Worm (Caenorhabditis elegans) whole organism, midembryonic: Measurements from ENCODE around the gene C01G12.9.

ENCODE experiments used
- T22C8.4 ChIP-seq: fragments of 200-800 bp; sonication (Bioruptor generic); IDR thresholded peaks from 2 replicates; pipeline ENCODE4 v1.3.6; 2022; ENCODE audit warnings: missing genetic modification characterization, missing compliant biosample characterization
- flt-1 ChIP-seq: fragments of 200-800 bp; sonication (Bioruptor generic); IDR thresholded peaks from 2 replicates; pipeline ENCODE4 v1.3.6; 2022; ENCODE audit warnings: missing genetic modification characterization, missing compliant biosample characterization
- med-1 ChIP-seq: sonication (generic microtip); optimal IDR thresholded peaks from 2 replicates; lab custom pipeline; 2017; ENCODE audit warnings: missing genetic modification characterization, mild to moderate bottlenecking, missing compliant biosample characterization, antibody characterized with exemption, missing genetic modification reagents; ENCODE audit not compliant: insufficient read depth
- ref-1 ChIP-seq: fragments of 200-800 bp; sonication (Bioruptor generic); conservative IDR thresholded peaks from 2 replicates; pipeline ENCODE4 v1.3.6; 2022; ENCODE audit warnings: missing genetic modification reagents, missing genetic modification characterization, missing compliant biosample characterization
- tab-1 ChIP-seq: fragments of 200-800 bp; sonication (Bioruptor generic); IDR thresholded peaks from 2 replicates; pipeline ENCODE4 v1.3.6; 2022; ENCODE audit warnings: missing genetic modification characterization, missing compliant biosample characterization
- ztf-23 ChIP-seq: fragments of 200-800 bp; sonication (Bioruptor generic); IDR thresholded peaks from 2 replicates; pipeline ENCODE4 v1.3.6; 2022; ENCODE audit warnings: missing genetic modification reagents, missing genetic modification characterization, missing compliant biosample characterization
- ztf-29 ChIP-seq: fragments of 200-800 bp; sonication (Bioruptor generic); IDR thresholded peaks from 2 replicates; pipeline ENCODE4 v1.3.6; 2022; ENCODE audit warnings: missing genetic modification reagents, missing genetic modification characterization, missing compliant biosample characterization

ce11 chrII:14598367-14598766 lies 19.6 kb downstream of the C01G12.9 start:
- TF ChIP-seq med-1 (GFP tag; lab: Kevin White, UChicago) (no peak), ref-1 (GFP tag; lab: Robert Waterston, UW) (no peak), ztf-29 (no peak), tab-1 (no peak), flt-1 (GFP tag; lab: Robert Waterston, UW) (no peak), ztf-23 (GFP tag; lab: Robert Waterston, UW) (no peak), T22C8.4 (GFP tag; lab: Robert Waterston, UW) (no peak)
